Worm (Caenorhabditis elegans) whole organism, L3 larva: ENCODE results near the gene ZC262.13.
A peak's percentile ranks its signal among the peaks of the same experiment; 100 is the strongest.

Experiments
- R02D3.7 ChIP-seq: fragments of 150-350 bp; optimal IDR thresholded peaks from 2 replicates; lab custom pipeline; 2014; ENCODE audit warnings: missing biosample characterization, missing genetic modification characterization
- aly-2 ChIP-seq: fragments of 150-350 bp; optimal IDR thresholded peaks from 2 replicates; lab custom pipeline; 2014; ENCODE audit warnings: missing biosample characterization, missing genetic modification characterization
- ama-1 ChIP-seq: fragments of 150-350 bp; optimal IDR thresholded peaks from 2 replicates; lab custom pipeline; 2018
- ceh-16 ChIP-seq: sonication (generic microtip); optimal IDR thresholded peaks from 2 replicates; lab custom pipeline; 2017; ENCODE audit warnings: missing biosample characterization, missing genetic modification characterization
- ceh-28 ChIP-seq: fragments of 150-350 bp; optimal IDR thresholded peaks from 2 replicates; lab custom pipeline; 2014; ENCODE audit warnings: missing biosample characterization, missing genetic modification reagents, missing genetic modification characterization
- ceh-82 ChIP-seq: fragments of 150-350 bp; optimal IDR thresholded peaks from 2 replicates; lab custom pipeline; 2014; ENCODE audit warnings: missing biosample characterization, missing genetic modification characterization
- ceh-9 ChIP-seq: sonication (generic microtip); optimal IDR thresholded peaks from 2 replicates; lab custom pipeline; 2018; ENCODE audit warnings: missing biosample characterization, missing genetic modification characterization
- daf-12 ChIP-seq: fragments of 150-350 bp; optimal IDR thresholded peaks from 2 replicates; lab custom pipeline; 2014; ENCODE audit warnings: missing biosample characterization, missing genetic modification reagents, missing genetic modification characterization
- egl-27 ChIP-seq: sonication (generic microtip); optimal IDR thresholded peaks from 4 replicates; lab custom pipeline; 2017; ENCODE audit warnings: missing biosample characterization, missing genetic modification reagents, missing genetic modification characterization
- egl-5 ChIP-seq: fragments of 150-350 bp; optimal IDR thresholded peaks from 2 replicates; lab custom pipeline; 2017; ENCODE audit warnings: missing biosample characterization, missing genetic modification reagents, missing genetic modification characterization, inconsistent platforms
- elt-1 ChIP-seq: fragments of 150-350 bp; optimal IDR thresholded peaks from 2 replicates; lab custom pipeline; 2014; ENCODE audit warnings: missing biosample characterization, missing genetic modification characterization
- elt-2 ChIP-seq: sonication (generic microtip); optimal IDR thresholded peaks from 2 replicates; lab custom pipeline; 2016; ENCODE audit warnings: missing genetic modification reagents, mild to moderate bottlenecking, missing genetic modification characterization, missing compliant biosample characterization
- elt-3 ChIP-seq, 3 experiments: fragments of 150-350 bp in 1 of 3; sonication (generic microtip) in 2 of 3; optimal IDR thresholded peaks; 2 replicates in 2 of 3; 4 replicates in 1 of 3; lab custom pipeline; 2014 to 2017; ENCODE audit warnings: missing biosample characterization in 3 of 3, missing genetic modification characterization in 3 of 3
- eor-1 ChIP-seq, 2 experiments: fragments of 150-350 bp; optimal IDR thresholded peaks; 2 replicates each; lab custom pipeline; 2014 to 2018; ENCODE audit warnings: missing biosample characterization in 2 of 2, missing genetic modification characterization in 2 of 2
- fkh-10 ChIP-seq: sonication (generic microtip); optimal IDR thresholded peaks from 2 replicates; lab custom pipeline; 2017; ENCODE audit warnings: missing biosample characterization, missing genetic modification reagents, missing genetic modification characterization
- fkh-2 ChIP-seq: fragments of 150-350 bp; optimal IDR thresholded peaks from 2 replicates; lab custom pipeline; 2014; ENCODE audit warnings: missing biosample characterization, missing genetic modification reagents, missing genetic modification characterization
- fos-1 ChIP-seq: fragments of 150-350 bp; optimal IDR thresholded peaks from 2 replicates; lab custom pipeline; 2014; ENCODE audit warnings: missing biosample characterization, missing genetic modification characterization
- jun-1 ChIP-seq: fragments of 150-350 bp; optimal IDR thresholded peaks from 2 replicates; lab custom pipeline; 2014; ENCODE audit warnings: missing biosample characterization, missing genetic modification reagents, missing genetic modification characterization
- lin-15B ChIP-seq: fragments of 150-350 bp; optimal IDR thresholded peaks from 2 replicates; lab custom pipeline; 2014; ENCODE audit warnings: missing biosample characterization, missing genetic modification characterization
- lin-39 ChIP-seq: fragments of 150-350 bp; optimal IDR thresholded peaks from 2 replicates; lab custom pipeline; 2018; ENCODE audit warnings: missing biosample characterization, missing genetic modification reagents, missing genetic modification characterization
- lsy-12 ChIP-seq: sonication (generic microtip); optimal IDR thresholded peaks from 2 replicates; lab custom pipeline; 2016; ENCODE audit warnings: mild to moderate bottlenecking, missing genetic modification characterization, missing compliant biosample characterization
- mdl-1 ChIP-seq: fragments of 150-350 bp; optimal IDR thresholded peaks from 2 replicates; lab custom pipeline; 2014; ENCODE audit warnings: missing biosample characterization, missing genetic modification characterization
- mml-1 ChIP-seq: fragments of 150-350 bp; sonication (generic microtip); optimal IDR thresholded peaks from 3 replicates; lab custom pipeline; 2014; ENCODE audit warnings: missing biosample characterization, missing genetic modification characterization
- nfya-1 ChIP-seq: sonication (generic microtip); optimal IDR thresholded peaks from 2 replicates; lab custom pipeline; 2017; ENCODE audit warnings: missing genetic modification characterization, mild to moderate bottlenecking, missing compliant biosample characterization, antibody characterized with exemption, moderate library complexity; ENCODE audit not compliant: insufficient read depth
- nhr-11 ChIP-seq: fragments of 150-350 bp; optimal IDR thresholded peaks from 2 replicates; lab custom pipeline; 2014; ENCODE audit warnings: missing biosample characterization, missing genetic modification characterization
- nhr-12 ChIP-seq: fragments of 150-350 bp; optimal IDR thresholded peaks from 2 replicates; lab custom pipeline; 2014; ENCODE audit warnings: missing biosample characterization, missing genetic modification characterization
- nhr-23 ChIP-seq: fragments of 150-350 bp; optimal IDR thresholded peaks from 2 replicates; lab custom pipeline; 2014; ENCODE audit warnings: missing biosample characterization, missing genetic modification reagents, missing genetic modification characterization
- nhr-237 ChIP-seq: fragments of 150-350 bp; optimal IDR thresholded peaks from 2 replicates; lab custom pipeline; 2014; ENCODE audit warnings: missing biosample characterization, missing genetic modification characterization
- nhr-25 ChIP-seq: sonication (generic microtip); optimal IDR thresholded peaks from 2 replicates; lab custom pipeline; 2017; ENCODE audit warnings: missing biosample characterization, missing genetic modification characterization
- nhr-28 ChIP-seq: fragments of 150-350 bp; optimal IDR thresholded peaks from 2 replicates; lab custom pipeline; 2014; ENCODE audit warnings: missing biosample characterization, missing genetic modification characterization
- nhr-43 ChIP-seq: sonication (generic microtip); optimal IDR thresholded peaks from 2 replicates; lab custom pipeline; 2016; ENCODE audit warnings: mild to moderate bottlenecking, missing genetic modification characterization, missing compliant biosample characterization; ENCODE audit not compliant: poor library complexity, severe bottlenecking
- nhr-67 ChIP-seq: fragments of 150-350 bp; optimal IDR thresholded peaks from 2 replicates; lab custom pipeline; 2014; ENCODE audit warnings: missing biosample characterization, missing genetic modification characterization
- nhr-77 ChIP-seq: fragments of 150-350 bp; optimal IDR thresholded peaks from 2 replicates; lab custom pipeline; 2014; ENCODE audit warnings: missing biosample characterization, missing genetic modification characterization
- pha-4 ChIP-seq: fragments of 150-350 bp; optimal IDR thresholded peaks from 2 replicates; lab custom pipeline; 2014; ENCODE audit warnings: missing biosample characterization, missing genetic modification reagents, missing genetic modification characterization
- pqm-1 ChIP-seq: fragments of 150-350 bp; optimal IDR thresholded peaks from 2 replicates; lab custom pipeline; 2017; ENCODE audit warnings: missing biosample characterization, missing genetic modification characterization, inconsistent platforms
- sea-2 ChIP-seq: fragments of 150-350 bp; sonication (generic microtip); optimal IDR thresholded peaks from 4 replicates; lab custom pipeline; 2014; ENCODE audit warnings: missing biosample characterization, missing genetic modification reagents, missing genetic modification characterization
- skn-1 ChIP-seq: fragments of 150-350 bp; optimal IDR thresholded peaks from 2 replicates; lab custom pipeline; 2014; ENCODE audit warnings: missing biosample characterization, missing genetic modification characterization
- snpc-4 ChIP-seq: fragments of 150-350 bp; optimal IDR thresholded peaks from 2 replicates; lab custom pipeline; 2014; ENCODE audit warnings: missing biosample characterization, missing genetic modification characterization
- tbx-2 ChIP-seq: sonication (generic microtip); optimal IDR thresholded peaks from 2 replicates; lab custom pipeline; 2016; ENCODE audit warnings: mild to moderate bottlenecking, missing genetic modification characterization, missing compliant biosample characterization
- unc-39 ChIP-seq: sonication (generic microtip); optimal IDR thresholded peaks from 4 replicates; lab custom pipeline; 2017; ENCODE audit warnings: missing biosample characterization, missing genetic modification characterization
- unc-62 ChIP-seq: fragments of 150-350 bp; sonication (generic microtip); optimal IDR thresholded peaks from 4 replicates; lab custom pipeline; 2014; ENCODE audit warnings: missing biosample characterization, missing genetic modification reagents, missing genetic modification characterization
- zag-1 ChIP-seq: fragments of 150-350 bp; optimal IDR thresholded peaks from 2 replicates; lab custom pipeline; 2014; ENCODE audit warnings: missing biosample characterization, missing genetic modification characterization
- ztf-11 ChIP-seq: fragments of 150-350 bp; optimal IDR thresholded peaks from 2 replicates; lab custom pipeline; 2014; ENCODE audit warnings: missing biosample characterization, missing genetic modification characterization
- ztf-4 ChIP-seq: fragments of 150-350 bp; optimal IDR thresholded peaks from 2 replicates; lab custom pipeline; 2014; ENCODE audit warnings: missing biosample characterization, missing genetic modification characterization

The ZC262.13 gene

ce11 chrIII:8303440-8303839, 22.6 kb upstream of the ZC262.13 start:
- TF ChIP-seq unc-39 (tag; lab: Kevin White, UChicago), result no peak

- TF ChIP-seq ceh-82 (no peak), nhr-237 (tag; lab: Kevin White, UChicago) (no peak), snpc-4 (tag; lab: Kevin White, UChicago) (no peak), ztf-4 (tag; lab: Kevin White, UChicago) (no peak), zag-1 (tag; lab: Kevin White, UChicago) (no peak), fkh-10 (GFP tag; lab: Kevin White, UChicago) (no peak), nhr-67 (tag; lab: Kevin White, UChicago) (no peak), lin-39 (tag; lab: Kevin White, UChicago) (no peak), lsy-12 (tag; lab: Kevin White, UChicago) (no peak), nhr-43 (tag; lab: Kevin White, UChicago) (no peak), fkh-2 (tag; lab: Kevin White, UChicago) (no peak), mdl-1 (tag; lab: Kevin White, UChicago) (no peak), elt-1 (tag; lab: Kevin White, UChicago) (no peak), nfya-1 (tag; lab: Kevin White, UChicago) (no peak), lin-15B (tag; lab: Kevin White, UChicago) (no peak), nhr-77 (no peak), skn-1 (tag; lab: Kevin White, UChicago) (no peak)
Observed at ce11 chrIII:8305304-8305703, 20.7 kb upstream of the ZC262.13 start.

ce11 chrIII:8305816-8306215, 20.2 kb upstream of the ZC262.13 start:
- TF ChIP-seq ztf-4 (tag; lab: Kevin White, UChicago) (no peak), elt-3 (tag; optimal IDR thresholded peaks at IDR 0.05; lab: Kevin White, UChicago) (no peak), fkh-10 (GFP tag; lab: Kevin White, UChicago) (no peak), zag-1 (tag; lab: Kevin White, UChicago) (no peak), egl-5 (tag; lab: Kevin White, UChicago) (no peak), nhr-11 (no peak), fos-1 (tag; lab: Kevin White, UChicago) (no peak), tbx-2 (tag; lab: Kevin White, UChicago) (no peak), nhr-77 (no peak), lsy-12 (tag; lab: Kevin White, UChicago) (no peak), aly-2 (tag; lab: Kevin White, UChicago) (no peak), ceh-28 (tag; lab: Kevin White, UChicago) (no peak), sea-2 (GFP tag; lab: Kevin White, UChicago) (no peak), nhr-23 (no peak), nhr-43 (tag; lab: Kevin White, UChicago) (no peak), nfya-1 (tag; lab: Kevin White, UChicago) (no peak), elt-1 (tag; lab: Kevin White, UChicago) (no peak), lin-15B (tag; lab: Kevin White, UChicago) (no peak)
- TF ChIP-seq, all 47 proteins: peak for 0

ce11 chrIII:8307356-8307755, 18.7 kb upstream of the ZC262.13 start, which contains the start of the genes F10E9.7 and F10E9.5:
F10E9.7 (minus strand) TSS chrIII:8307441.
F10E9.5 (plus strand) TSS chrIII:8307592.
- TF ChIP-seq eor-1 (tag; optimal IDR thresholded peaks at IDR 0.05; lab: Kevin White, UChicago) (peak in 1 of 2 experiments; percentile 49), daf-12 (tag; lab: Kevin White, UChicago) (no peak), jun-1 (tag; lab: Kevin White, UChicago) (no peak), lin-39 (tag; lab: Kevin White, UChicago) (peak; percentile 62), lin-15B (tag; lab: Kevin White, UChicago) (peak; percentile 97), egl-5 (tag; lab: Kevin White, UChicago) (peak; percentile 68), mdl-1 (tag; lab: Kevin White, UChicago) (no peak), fos-1 (tag; lab: Kevin White, UChicago) (no peak), pqm-1 (tag; lab: Kevin White, UChicago) (peak; percentile 27), nhr-67 (tag; lab: Kevin White, UChicago) (peak; percentile 60), pha-4 (tag; lab: Kevin White, UChicago) (peak; percentile 96), nhr-25 (tag; lab: Kevin White, UChicago) (peak; percentile 57), unc-62 (GFP tag; lab: Kevin White, UChicago) (no peak), egl-27 (tag; lab: Kevin White, UChicago) (no peak), zag-1 (tag; lab: Kevin White, UChicago) (no peak), lsy-12 (tag; lab: Kevin White, UChicago) (peak; percentile 89), elt-2 (tag; lab: Kevin White, UChicago) (peak; percentile 53), nfya-1 (tag; lab: Kevin White, UChicago) (peak; percentile 89), nhr-43 (tag; lab: Kevin White, UChicago) (peak; percentile 97), ztf-11 (tag; lab: Kevin White, UChicago) (no peak), sea-2 (GFP tag; lab: Kevin White, UChicago) (no peak), unc-39 (tag; lab: Kevin White, UChicago) (no peak), fkh-10 (GFP tag; lab: Kevin White, UChicago) (peak; percentile 30), snpc-4 (tag; lab: Kevin White, UChicago) (peak; percentile 86), nhr-11 (no peak), R02D3.7 (tag; lab: Kevin White, UChicago) (peak; percentile 55), ztf-4 (tag; lab: Kevin White, UChicago) (no peak), ama-1 (lab: Kevin White, UChicago) (no peak), ceh-9 (tag; lab: Kevin White, UChicago) (no peak), nhr-237 (tag; lab: Kevin White, UChicago) (no peak), mml-1 (no peak), nhr-28 (tag; lab: Kevin White, UChicago) (no peak), ceh-16 (tag; lab: Kevin White, UChicago) (no peak), nhr-12 (tag; lab: Kevin White, UChicago) (no peak)
